Worm (Caenorhabditis elegans) whole organism, mixed stage, embryonic: ENCODE data around the gene K01D12.20.
A peak's percentile ranks its signal among the peaks of the same experiment; 100 is the strongest.

Experiments used
- M03D4.4 ChIP-seq: sonication (generic microtip); optimal IDR thresholded peaks from 2 replicates; lab custom pipeline; 2017; ENCODE audit warnings: mild to moderate bottlenecking, missing genetic modification characterization, missing compliant biosample characterization
- bed-3 ChIP-seq: fragments of 200-800 bp; sonication (Bioruptor generic); optimal IDR thresholded peaks from 3 replicates; lab custom pipeline; 2018; ENCODE audit warnings: mild to moderate bottlenecking, missing genetic modification characterization, moderate library complexity, missing compliant biosample characterization
- ceh-39 ChIP-seq: fragments of 150-350 bp; optimal IDR thresholded peaks from 2 replicates; lab custom pipeline; 2014; ENCODE audit warnings: missing biosample characterization, missing genetic modification characterization
- ceh-83 ChIP-seq: fragments of 200-800 bp; sonication (Bioruptor generic); optimal IDR thresholded peaks from 2 replicates; lab custom pipeline; 2018; ENCODE audit warnings: mild to moderate bottlenecking, missing genetic modification characterization, missing compliant biosample characterization
- ces-1 ChIP-seq: fragments of 150-350 bp; optimal IDR thresholded peaks from 2 replicates; lab custom pipeline; 2014; ENCODE audit warnings: missing biosample characterization, missing genetic modification reagents, missing genetic modification characterization
- cnd-1 ChIP-seq: fragments of 200-800 bp; sonication (Bioruptor generic); optimal IDR thresholded peaks from 2 replicates; lab custom pipeline; 2018; ENCODE audit warnings: mild to moderate bottlenecking, missing genetic modification characterization, missing compliant biosample characterization
- elt-1 ChIP-seq: sonication (generic microtip); optimal IDR thresholded peaks from 2 replicates; lab custom pipeline; 2017; ENCODE audit warnings: missing genetic modification characterization, mild to moderate bottlenecking, missing compliant biosample characterization, antibody characterized with exemption, moderate library complexity, borderline replicate concordance; ENCODE audit not compliant: insufficient read depth
- ham-2 ChIP-seq: fragments of 200-800 bp; sonication (Bioruptor generic); optimal IDR thresholded peaks from 2 replicates; lab custom pipeline; 2018; ENCODE audit warnings: mild to moderate bottlenecking, missing genetic modification characterization, missing compliant biosample characterization
- hlh-1 ChIP-seq: fragments of 150-350 bp; optimal IDR thresholded peaks from 2 replicates; lab custom pipeline; 2014; ENCODE audit warnings: missing biosample characterization, missing genetic modification reagents, missing genetic modification characterization
- lin-13 ChIP-seq: fragments of 150-350 bp; optimal IDR thresholded peaks from 2 replicates; lab custom pipeline; 2014; ENCODE audit warnings: missing biosample characterization, missing genetic modification characterization
- lsy-2 ChIP-seq: fragments of 150-350 bp; optimal IDR thresholded peaks from 2 replicates; lab custom pipeline; 2014; ENCODE audit warnings: missing biosample characterization, missing genetic modification characterization
- mab-5 ChIP-seq: fragments of 150-350 bp; optimal IDR thresholded peaks from 2 replicates; lab custom pipeline; 2014; ENCODE audit warnings: missing biosample characterization, missing genetic modification characterization
- mep-1 ChIP-seq: fragments of 150-350 bp; optimal IDR thresholded peaks from 2 replicates; lab custom pipeline; 2017; ENCODE audit warnings: missing biosample characterization, missing genetic modification reagents, missing genetic modification characterization, inconsistent platforms
- mls-2 ChIP-seq: sonication (generic microtip); optimal IDR thresholded peaks from 2 replicates; lab custom pipeline; 2016; ENCODE audit warnings: mild to moderate bottlenecking, missing genetic modification characterization, moderate library complexity, missing compliant biosample characterization
- nhr-28 ChIP-seq: fragments of 150-350 bp; optimal IDR thresholded peaks from 2 replicates; lab custom pipeline; 2014; ENCODE audit warnings: missing biosample characterization, missing genetic modification characterization
- nhr-76 ChIP-seq: sonication (generic microtip); optimal IDR thresholded peaks from 2 replicates; lab custom pipeline; 2017; ENCODE audit warnings: missing biosample characterization, missing genetic modification characterization
- pha-4 ChIP-seq: fragments of 150-350 bp; optimal IDR thresholded peaks from 2 replicates; lab custom pipeline; 2018; ENCODE audit warnings: missing biosample characterization, missing genetic modification reagents, missing genetic modification characterization
- sem-2 ChIP-seq: fragments of 200-800 bp; sonication (Bioruptor generic); optimal IDR thresholded peaks from 2 replicates; lab custom pipeline; 2018; ENCODE audit warnings: mild to moderate bottlenecking, missing genetic modification characterization, missing compliant biosample characterization
- snpc-4 ChIP-seq: fragments of 150-350 bp; optimal IDR thresholded peaks from 2 replicates; lab custom pipeline; 2014; ENCODE audit warnings: missing biosample characterization, missing genetic modification characterization
- sptf-1 ChIP-seq: sonication (generic microtip); optimal IDR thresholded peaks from 2 replicates; lab custom pipeline; 2017; ENCODE audit warnings: mild to moderate bottlenecking, missing genetic modification characterization, moderate library complexity, missing compliant biosample characterization
- tbx-8 ChIP-seq: fragments of 200-800 bp; sonication (Bioruptor generic); optimal IDR thresholded peaks from 2 replicates; lab custom pipeline; 2018; ENCODE audit warnings: mild to moderate bottlenecking, missing genetic modification characterization, moderate library complexity, missing compliant biosample characterization
- unc-120 ChIP-seq: sonication (generic microtip); optimal IDR thresholded peaks from 2 replicates; lab custom pipeline; 2017; ENCODE audit warnings: missing genetic modification characterization, missing compliant biosample characterization; ENCODE audit not compliant: poor library complexity, severe bottlenecking
- ztf-11 ChIP-seq: fragments of 150-350 bp; optimal IDR thresholded peaks from 2 replicates; lab custom pipeline; 2014; ENCODE audit warnings: missing biosample characterization, missing genetic modification characterization

K01D12.20 gene

ce11 chrV:12413651-12414114 is 13.1 kb upstream of the K01D12.20 start, which contains the start of gene cdr-6:
TSS of gene cdr-6 (minus strand) at chrV:12413701.
- TF ChIP-seq ztf-11 (no peak), ces-1 (GFP tag; lab: Kevin White, UChicago) (peak; percentile 22)
- TF ChIP-seq, all 35 proteins: peak for 1

- TF ChIP-seq lin-13 (tag; lab: Kevin White, UChicago) (no peak), sem-2 (no peak), ztf-11 (no peak), unc-120 (tag; lab: Kevin White, UChicago) (no peak), cnd-1 (tag; lab: Kevin White, UChicago) (no peak)
These were observed 11.7 kb upstream of the K01D12.20 start for ce11 chrV:12412321-12412720.

ce11 chrV:12411909-12412308 is 11.3 kb upstream of the K01D12.20 start, which contains the start of gene cdr-7:
TSS of gene cdr-7 (minus strand) at chrV:12412113.
- TF ChIP-seq elt-1 (tag; lab: Kevin White, UChicago) (peak; percentile 12), bed-3 (GFP tag; lab: Kevin White, UChicago) (no peak)

- TF ChIP-seq tbx-8 (GFP tag; lab: Kevin White, UChicago) = no peak
- no peak for TF ChIP-seq M03D4.4 (tag; lab: Kevin White, UChicago)
- TF ChIP-seq sptf-1 (tag; lab: Kevin White, UChicago) = no peak
- TF ChIP-seq lin-13 (tag; lab: Kevin White, UChicago) = no peak
These were observed 9.9 kb upstream of the K01D12.20 start, which contains the start of gene hrg-2 for ce11 chrV:12410416-12411001. TSS of gene hrg-2 (minus strand) at chrV:12410513.

ce11 chrV:12408996-12409395 is 8.4 kb upstream of the K01D12.20 start:
- no peak for TF ChIP-seq ztf-11
- no peak for TF ChIP-seq pha-4 (tag; lab: Kevin White, UChicago)
- TF ChIP-seq snpc-4 = no peak
- TF ChIP-seq nhr-28 (tag; lab: Kevin White, UChicago) = no peak

ce11 chrV:12408525-12408924 is 7.9 kb upstream of the K01D12.20 start, which contains the start of gene cdr-4:
TSS of gene cdr-4 (minus strand) at chrV:12408625.
- TF ChIP-seq ztf-11 (no peak), lin-13 (tag; lab: Kevin White, UChicago) (no peak), ham-2 (GFP tag; lab: Kevin White, UChicago) (no peak), elt-1 (tag; lab: Kevin White, UChicago) (no peak), nhr-28 (tag; lab: Kevin White, UChicago) (no peak), lsy-2 (tag; lab: Kevin White, UChicago) (no peak)
- TF ChIP-seq, all 35 proteins: peak for 0

- TF ChIP-seq sptf-1 (tag; lab: Kevin White, UChicago) (peak; percentile 11), bed-3 (GFP tag; lab: Kevin White, UChicago) (no peak)
These were observed 5.9 kb upstream of the K01D12.20 start for ce11 chrV:12406514-12406913.

- TF ChIP-seq lin-13 (tag; lab: Kevin White, UChicago) = no peak
These were observed 5.3 kb upstream of the K01D12.20 start, which contains the start of gene K01D12.10 for ce11 chrV:12405929-12406328. TSS of gene K01D12.10 (plus strand) at chrV:12406229.

- TF ChIP-seq mls-2 (no peak), ceh-83 (no peak), mep-1 (tag; lab: Kevin White, UChicago) (no peak), mab-5 (tag; lab: Kevin White, UChicago) (no peak), M03D4.4 (tag; lab: Kevin White, UChicago) (no peak), nhr-76 (no peak), ces-1 (GFP tag; lab: Kevin White, UChicago) (no peak), nhr-28 (tag; lab: Kevin White, UChicago) (no peak), elt-1 (tag; lab: Kevin White, UChicago) (no peak), snpc-4 (no peak), unc-120 (tag; lab: Kevin White, UChicago) (no peak), ceh-39 (tag; lab: Kevin White, UChicago) (no peak), ham-2 (GFP tag; lab: Kevin White, UChicago) (no peak), lin-13 (tag; lab: Kevin White, UChicago) (no peak), hlh-1 (no peak)
These were observed 3.9 kb upstream of the K01D12.20 start, which contains the start of gene K01D12.9 for ce11 chrV:12404544-12404943. TSS of gene K01D12.9 (minus strand) at chrV:12404644.
